Fruit fly (Drosophila melanogaster) whole organism, embryonic: ENCODE results near the gene mRpS31.

Experiments used
- Adf1 ChIP-seq: fragments of 200-800 bp; sonication (Bioruptor generic); IDR thresholded peaks from 2 replicates; pipeline ENCODE4 v1.3.6; 2022; ENCODE audit warnings: missing biosample characterization, missing genetic modification characterization
- CG10431 ChIP-seq: fragments of 200-800 bp; sonication (Bioruptor generic); optimal IDR thresholded peaks from 3 replicates; lab custom pipeline; 2018; ENCODE audit warnings: missing biosample characterization, mild to moderate bottlenecking, missing genetic modification characterization
- CG10565 ChIP-seq: fragments of 200-800 bp; sonication (Bioruptor generic); optimal IDR thresholded peaks from 3 replicates; lab custom pipeline; 2016; ENCODE audit warnings: missing biosample characterization, mild to moderate bottlenecking, missing genetic modification characterization
- CG15514 ChIP-seq: fragments of 200-800 bp; sonication (Bioruptor generic); optimal IDR thresholded peaks from 3 replicates; lab custom pipeline; 2017; ENCODE audit warnings: missing biosample characterization, missing genetic modification characterization, mild to moderate bottlenecking, moderate library complexity, missing genetic modification reagents
- CG17328 ChIP-seq: fragments of 200-800 bp; sonication (Bioruptor generic); IDR thresholded peaks from 2 replicates; pipeline ENCODE4 v1.3.6; 2022; ENCODE audit warnings: missing biosample characterization, missing genetic modification characterization
- CG17359 ChIP-seq: fragments of 200-800 bp; sonication (Bioruptor generic); optimal IDR thresholded peaks from 3 replicates; lab custom pipeline; 2018; ENCODE audit warnings: missing biosample characterization, mild to moderate bottlenecking, missing genetic modification characterization, moderate library complexity
- CG17829 ChIP-seq: fragments of 200-800 bp; optimal IDR thresholded peaks from 2 replicates; lab custom pipeline; 2019; ENCODE audit warnings: missing biosample characterization, mild to moderate bottlenecking, missing genetic modification characterization, moderate library complexity
- CG31365 ChIP-seq: fragments of 200-800 bp; sonication (Bioruptor generic); optimal IDR thresholded peaks from 2 replicates; lab custom pipeline; 2018; ENCODE audit warnings: missing biosample characterization, mild to moderate bottlenecking, missing genetic modification characterization
- CG32767 ChIP-seq: fragments of 200-800 bp; sonication (Bioruptor generic); IDR thresholded peaks from 2 replicates; pipeline ENCODE4 v1.3.6; 2022; ENCODE audit warnings: missing biosample characterization, missing genetic modification characterization
- CG3407 ChIP-seq: fragments of 200-800 bp; sonication (Bioruptor generic); optimal IDR thresholded peaks from 2 replicates; lab custom pipeline; 2018; ENCODE audit warnings: missing biosample characterization, mild to moderate bottlenecking, missing genetic modification characterization
- CG34422 ChIP-seq: fragments of 200-800 bp; sonication (Bioruptor generic); IDR thresholded peaks from 3 replicates; pipeline ENCODE4 v1.3.6; 2022; ENCODE audit warnings: missing biosample characterization, missing genetic modification characterization
- CG3726 ChIP-seq: fragments of 200-800 bp; sonication (Bioruptor generic); IDR thresholded peaks from 3 replicates; pipeline ENCODE4, ENCODE4 v1.3.6; 2022; ENCODE audit warnings: missing biosample characterization, missing genetic modification characterization
- CG4820 ChIP-seq: fragments of 200-800 bp; sonication (Bioruptor generic); optimal IDR thresholded peaks from 3 replicates; lab custom pipeline; 2016; ENCODE audit warnings: missing biosample characterization, missing genetic modification characterization
- CG6272 ChIP-seq: fragments of 200-800 bp; sonication (Bioruptor generic); IDR thresholded peaks from 2 replicates; pipeline ENCODE4 v1.3.6; 2022; ENCODE audit warnings: missing biosample characterization, missing genetic modification characterization
- CG7786 ChIP-seq: fragments of 200-800 bp; sonication (Bioruptor generic); optimal IDR thresholded peaks from 2 replicates; lab custom pipeline; 2016; ENCODE audit warnings: missing biosample characterization, missing genetic modification characterization
- CG8359 ChIP-seq: fragments of 200-800 bp; sonication (Bioruptor generic); optimal IDR thresholded peaks from 2 replicates; lab custom pipeline; 2017; ENCODE audit warnings: missing biosample characterization, mild to moderate bottlenecking, missing genetic modification characterization, borderline replicate concordance
- CG9215 ChIP-seq: fragments of 200-800 bp; sonication (Bioruptor generic); IDR thresholded peaks from 2 replicates; pipeline ENCODE4 v1.3.6; 2022; ENCODE audit warnings: missing biosample characterization, missing genetic modification characterization
- CG9727 ChIP-seq: fragments of 200-800 bp; sonication (Bioruptor generic); optimal IDR thresholded peaks from 3 replicates; lab custom pipeline; 2017; ENCODE audit warnings: missing biosample characterization, mild to moderate bottlenecking, missing genetic modification characterization
- CG9817 ChIP-seq: fragments of 200-800 bp; sonication (Bioruptor generic); optimal IDR thresholded peaks from 2 replicates; lab custom pipeline; 2018; ENCODE audit warnings: missing biosample characterization, mild to moderate bottlenecking, missing genetic modification characterization, moderate library complexity
- D19A ChIP-seq: fragments of 200-800 bp; optimal IDR thresholded peaks from 3 replicates; lab custom pipeline; 2019; ENCODE audit warnings: missing biosample characterization, mild to moderate bottlenecking, missing genetic modification characterization, moderate library complexity
- Eip74EF ChIP-seq, 2 experiments: fragments of 200-800 bp in 1 of 2; fragments of >200 bp in 1 of 2; sonication (Bioruptor generic) in 1 of 2; optimal IDR thresholded peaks; 2 replicates each; lab custom pipeline; 2017 to 2019; ENCODE audit warnings: missing biosample characterization in 2 of 2, missing genetic modification characterization in 2 of 2, mild to moderate bottlenecking in 1 of 2, moderate library complexity in 1 of 2
- H2.0 ChIP-seq: fragments of 200-800 bp; sonication (Bioruptor generic); IDR thresholded peaks from 2 replicates; pipeline ENCODE4 v1.3.6; 2022; ENCODE audit warnings: missing biosample characterization, missing genetic modification characterization
- Hmr ChIP-seq: fragments of 200-800 bp; sonication (Bioruptor generic); optimal IDR thresholded peaks from 3 replicates; lab custom pipeline; 2017; ENCODE audit warnings: mild to moderate bottlenecking, missing biosample characterization, missing genetic modification reagents, missing genetic modification characterization
- NC2β ChIP-seq: fragments of 200-800 bp; sonication (Bioruptor generic); optimal IDR thresholded peaks from 2 replicates; lab custom pipeline; 2016; ENCODE audit warnings: missing biosample characterization, missing genetic modification characterization
- Nf-YA ChIP-seq: fragments of 200-800 bp; sonication (Bioruptor generic); IDR thresholded peaks from 2 replicates; pipeline ENCODE4 v1.3.6; 2022; ENCODE audit warnings: missing biosample characterization, missing genetic modification characterization
- Ravus ChIP-seq: fragments of 200-800 bp; sonication (Bioruptor generic); IDR thresholded peaks from 2 replicates; pipeline ENCODE4 v1.3.6; 2022; ENCODE audit warnings: missing biosample characterization, missing genetic modification characterization
- TFAM ChIP-seq: fragments of 200-800 bp; sonication (Bioruptor generic); optimal IDR thresholded peaks from 2 replicates; lab custom pipeline; 2017; ENCODE audit warnings: missing biosample characterization, missing genetic modification characterization, inconsistent platforms
- Taf1 ChIP-seq: fragments of 200-800 bp; sonication (Bioruptor generic); IDR thresholded peaks from 2 replicates; pipeline ENCODE4 v1.3.6; 2022; ENCODE audit warnings: missing biosample characterization, missing genetic modification characterization
- Tbp ChIP-seq: fragments of >200 bp; optimal IDR thresholded peaks from 2 replicates; lab custom pipeline; 2018; ENCODE audit warnings: missing biosample characterization, missing genetic modification characterization
- ash1 ChIP-seq: fragments of 200-800 bp; sonication (Bioruptor generic); optimal IDR thresholded peaks from 2 replicates; lab custom pipeline; 2018; ENCODE audit warnings: missing biosample characterization, mild to moderate bottlenecking, missing genetic modification characterization
- chinmo ChIP-seq: fragments of 200-800 bp; sonication (Bioruptor generic); IDR thresholded peaks from 4 replicates; pipeline ENCODE4 v1.3.6; 2022; ENCODE audit warnings: missing biosample characterization, missing genetic modification characterization; ENCODE audit not compliant: partially characterized antibody
- crc ChIP-seq: fragments of 200-800 bp; sonication (Bioruptor generic); optimal IDR thresholded peaks from 2 replicates; lab custom pipeline; 2016; ENCODE audit warnings: missing biosample characterization, missing genetic modification characterization
- danr ChIP-seq: fragments of 200-800 bp; sonication (Bioruptor generic); IDR thresholded peaks from 2 replicates; pipeline ENCODE4 v1.3.6; 2022; ENCODE audit warnings: missing biosample characterization, missing genetic modification characterization
- fd64A ChIP-seq: fragments of 200-800 bp; sonication (Bioruptor generic); optimal IDR thresholded peaks from 3 replicates; lab custom pipeline; 2018; ENCODE audit warnings: missing biosample characterization, mild to moderate bottlenecking, missing genetic modification characterization
- gsb ChIP-seq: fragments of 200-800 bp; sonication (Bioruptor generic); IDR thresholded peaks from 2 replicates; pipeline ENCODE4 v1.3.6; 2022; ENCODE audit warnings: missing biosample characterization, missing genetic modification characterization
- hkb ChIP-seq, 2 experiments: fragments of 200-800 bp in 1 of 2; fragments of >200 bp in 1 of 2; sonication (Bioruptor generic) in 1 of 2; IDR thresholded peaks in 1 of 2; optimal IDR thresholded peaks in 1 of 2; 2 replicates each; pipeline versions ENCODE4 v1.3.6 to Lab custom; 2017 to 2022; ENCODE audit warnings: missing biosample characterization in 1 of 2, missing genetic modification characterization in 1 of 2
- lov ChIP-seq, 2 experiments: fragments of 200-800 bp in 1 of 2; fragments of >200 bp in 1 of 2; sonication (Bioruptor generic) in 1 of 2; IDR thresholded peaks in 1 of 2; optimal IDR thresholded peaks in 1 of 2; 2 replicates in 1 of 2; 3 replicates in 1 of 2; pipeline versions ENCODE4 v1.3.6 to Lab custom; 2017 to 2022; ENCODE audit warnings: missing biosample characterization in 1 of 2, missing genetic modification characterization in 1 of 2
- nerfin-1 ChIP-seq: fragments of 200-800 bp; sonication (Bioruptor generic); optimal IDR thresholded peaks from 3 replicates; lab custom pipeline; 2019; ENCODE audit warnings: missing biosample characterization, mild to moderate bottlenecking, missing genetic modification characterization, moderate library complexity
- p53 ChIP-seq: fragments of 200-800 bp; sonication (Bioruptor generic); optimal IDR thresholded peaks from 2 replicates; lab custom pipeline; 2016; ENCODE audit warnings: missing biosample characterization, missing genetic modification characterization
- phol ChIP-seq: fragments of 200-800 bp; sonication (Bioruptor generic); optimal IDR thresholded peaks from 3 replicates; lab custom pipeline; 2018; ENCODE audit warnings: missing biosample characterization, mild to moderate bottlenecking, missing genetic modification characterization, moderate library complexity
- pros ChIP-seq: fragments of 200-800 bp; sonication (Bioruptor generic); optimal IDR thresholded peaks from 3 replicates; lab custom pipeline; 2019; ENCODE audit warnings: missing biosample characterization, mild to moderate bottlenecking, missing genetic modification characterization, moderate library complexity
- pum ChIP-seq: fragments of 200-800 bp; sonication (Bioruptor generic); optimal IDR thresholded peaks from 2 replicates; lab custom pipeline; 2016; ENCODE audit warnings: missing biosample characterization, missing genetic modification characterization
- seq ChIP-seq: fragments of 200-800 bp; sonication (Bioruptor generic); IDR thresholded peaks from 2 replicates; pipeline ENCODE4 v1.3.6; 2022; ENCODE audit warnings: missing biosample characterization, missing genetic modification characterization
- shn ChIP-seq: fragments of 200-800 bp; sonication (Bioruptor generic); optimal IDR thresholded peaks from 3 replicates; lab custom pipeline; 2016; ENCODE audit warnings: missing biosample characterization, missing genetic modification characterization
- sisA ChIP-seq: fragments of 200-800 bp; sonication (Bioruptor generic); IDR thresholded peaks from 2 replicates; pipeline ENCODE4 v1.3.6; 2022; ENCODE audit warnings: missing biosample characterization, missing genetic modification characterization
- slbo ChIP-seq: fragments of 200-800 bp; sonication (Bioruptor generic); IDR thresholded peaks from 2 replicates; pipeline ENCODE4 v1.3.6; 2022; ENCODE audit warnings: missing biosample characterization, missing genetic modification characterization
- ttk ChIP-seq: fragments of 200-800 bp; sonication (Bioruptor generic); IDR thresholded peaks from 2 replicates; pipeline ENCODE4 v2.1.2; 2022; ENCODE audit warnings: missing biosample characterization, missing genetic modification characterization
- vfl ChIP-seq: fragments of 200-800 bp; sonication (Bioruptor generic); optimal IDR thresholded peaks from 2 replicates; lab custom pipeline; 2016; ENCODE audit warnings: missing biosample characterization, missing genetic modification characterization
- zfh1 ChIP-seq: fragments of 200-800 bp; sonication (Bioruptor generic); IDR thresholded peaks from 3 replicates; pipeline ENCODE4 v1.3.6; 2022; ENCODE audit warnings: missing biosample characterization, missing genetic modification characterization

The mRpS31 gene

DNA sequence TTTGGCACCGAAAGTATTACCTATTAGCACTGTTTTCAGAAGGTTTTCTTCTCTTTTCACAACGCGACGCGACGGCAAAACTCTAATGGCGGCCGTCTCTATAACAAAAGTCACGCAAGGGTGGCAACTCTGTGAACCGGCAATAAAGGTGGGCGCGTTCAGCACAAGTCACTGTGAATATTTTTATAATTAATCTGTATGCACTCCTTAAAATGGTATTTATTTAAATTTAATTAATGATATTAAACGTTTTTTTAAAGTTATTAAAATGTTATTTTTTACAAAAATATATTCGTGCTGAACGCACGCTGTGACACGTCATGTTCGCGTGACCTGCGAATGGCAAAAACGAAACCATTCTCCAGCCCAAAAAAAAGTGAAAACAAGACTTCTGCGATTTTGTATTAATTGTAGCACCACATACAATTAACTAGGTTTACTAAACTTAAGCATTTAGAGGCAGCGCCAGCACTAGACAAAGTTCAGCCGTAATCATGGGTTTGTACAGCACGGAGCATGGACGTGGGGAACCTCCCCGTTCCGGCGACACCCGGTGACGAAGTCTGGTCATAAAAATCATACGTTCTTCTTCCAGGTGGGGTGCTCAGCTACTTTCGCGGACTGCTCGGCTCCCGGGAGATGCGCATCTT is 22.1 kb upstream of the mRpS31 start, which contains the start of the genes brm and Arl1 (continued):
- TF ChIP-seq sisA (peak; percentile 99), CG17328 (GFP tag; lab: Robert Waterston, UW) (peak; percentile 99), Ravus (peak; percentile 97), D19A (tag; lab: Kevin White, UChicago) (peak; percentile 90), Hmr (GFP tag; lab: Kevin White, UChicago) (peak; percentile 97), Taf1 (GFP tag; lab: Robert Waterston, UW) (peak; percentile 97), CG32767 (peak; percentile 99), phol (tag; lab: Kevin White, UChicago) (peak; percentile 100), CG4820 (GFP tag; lab: Kevin White, UChicago) (peak; percentile 97), CG17359 (peak; percentile 98), CG10565 (GFP tag; lab: Kevin White, UChicago) (peak; percentile 87), Eip74EF (GFP tag; optimal IDR thresholded peaks at IDR 0.05; lab: Kevin White, UChicago) (peak in 1 of 2 experiments; percentile 94), hkb (optimal IDR thresholded peaks at IDR 0.05; lab: Kevin White, UChicago) (no peak), hkb (GFP tag; IDR thresholded peaks at IDR 0.05; lab: Robert Waterston, UW) (peak; percentile 99), CG34422 (GFP tag; lab: Robert Waterston, UW) (peak; percentile 100), Adf1 (GFP tag; lab: Robert Waterston, UW) (peak; percentile 91), CG9727 (peak; percentile 99), H2.0 (peak; percentile 99), ttk (GFP tag; lab: Robert Waterston, UW) (peak; percentile 99), nerfin-1 (peak; percentile 97), pros (peak; percentile 76), pum (peak; percentile 88), Tbp (GFP tag; lab: Kevin White, UChicago) (no peak), crc (GFP tag; lab: Kevin White, UChicago) (peak; percentile 75), CG9817 (peak; percentile 99), ash1 (GFP tag; lab: Kevin White, UChicago) (peak; percentile 93), CG15514 (peak; percentile 94), shn (GFP tag; lab: Kevin White, UChicago) (peak; percentile 61), zfh1 (peak; percentile 99), slbo (GFP tag; lab: Robert Waterston, UW) (peak; percentile 99), CG6272 (peak; percentile 99), vfl (peak; percentile 93), gsb (GFP tag; lab: Robert Waterston, UW) (peak; percentile 99), CG8359 (GFP tag; lab: Kevin White, UChicago) (peak; percentile 92), CG17829 (tag; lab: Kevin White, UChicago) (peak; percentile 99), TFAM (peak; percentile 80), Nf-YA (GFP tag; lab: Robert Waterston, UW) (peak; percentile 97), CG31365 (tag; lab: Kevin White, UChicago) (peak; percentile 76), danr (peak; percentile 98), CG3407 (peak; percentile 94), p53 (peak; percentile 18), CG7786 (GFP tag; lab: Kevin White, UChicago) (peak; percentile 86), CG10431 (peak; percentile 92), fd64A (GFP tag; lab: Kevin White, UChicago) (peak; percentile 89), CG9215 (GFP tag; lab: Robert Waterston, UW) (peak; percentile 99), lov (optimal IDR thresholded peaks at IDR 0.05; lab: Kevin White, UChicago) (no peak), lov (GFP tag; IDR thresholded peaks at IDR 0.05; lab: Robert Waterston, UW) (peak; percentile 98), NC2β (GFP tag; lab: Kevin White, UChicago) (peak; percentile 71), CG3726 (GFP tag; lab: Robert Waterston, UW) (peak; percentile 98), seq (GFP tag; lab: Robert Waterston, UW) (peak; percentile 98), chinmo (GFP tag; lab: Robert Waterston, UW) (no peak)
